Fruit fly (Drosophila melanogaster) whole organism, pupa: ENCODE measurements around the gene Notum.

Experiments used
- CG10348 ChIP-seq: fragments of 200-800 bp; sonication (Bioruptor generic); IDR thresholded peaks from 2 replicates; pipeline ENCODE4 v1.3.6; 2022; ENCODE audit warnings: missing biosample characterization, missing genetic modification characterization
- CG12605 ChIP-seq: fragments of 200-800 bp; sonication (Bioruptor generic); IDR thresholded peaks from 2 replicates; pipeline ENCODE4 v1.3.6; 2022; ENCODE audit warnings: missing biosample characterization, missing genetic modification characterization
- CG13204 ChIP-seq: fragments of 200-800 bp; sonication (Bioruptor generic); optimal IDR thresholded peaks from 2 replicates; lab custom pipeline; 2018; ENCODE audit warnings: missing biosample characterization, mild to moderate bottlenecking, missing genetic modification characterization, moderate library complexity
- CG14655 ChIP-seq: fragments of 200-800 bp; sonication (Bioruptor generic); optimal IDR thresholded peaks from 3 replicates; lab custom pipeline; 2017; ENCODE audit warnings: mild to moderate bottlenecking, missing biosample characterization, missing genetic modification reagents, missing genetic modification characterization
- CG15710 ChIP-seq: fragments of 200-800 bp; sonication (Bioruptor generic); optimal IDR thresholded peaks from 2 replicates; lab custom pipeline; 2018; ENCODE audit warnings: missing biosample characterization, mild to moderate bottlenecking, missing genetic modification characterization, moderate library complexity
- CG17806 ChIP-seq: fragments of 200-800 bp; sonication (Bioruptor generic); optimal IDR thresholded peaks from 2 replicates; lab custom pipeline; 2018; ENCODE audit warnings: missing biosample characterization, mild to moderate bottlenecking, missing genetic modification characterization, moderate library complexity
- CG32121 ChIP-seq: fragments of 200-800 bp; sonication (Bioruptor generic); IDR thresholded peaks from 2 replicates; pipeline ENCODE4 v1.3.6; 2022; ENCODE audit warnings: missing biosample characterization, missing genetic modification characterization
- CG34367 ChIP-seq: fragments of 200-800 bp; sonication (Bioruptor generic); optimal IDR thresholded peaks from 2 replicates; lab custom pipeline; 2018; ENCODE audit warnings: missing biosample characterization, mild to moderate bottlenecking, missing genetic modification characterization
- CG4496 ChIP-seq: fragments of 200-800 bp; sonication (Bioruptor generic); IDR thresholded peaks from 3 replicates; pipeline ENCODE4 v1.3.6; 2022; ENCODE audit warnings: missing biosample characterization, missing genetic modification characterization
- CG8159 ChIP-seq: fragments of 200-800 bp; sonication (Bioruptor generic); optimal IDR thresholded peaks from 3 replicates; lab custom pipeline; 2018; ENCODE audit warnings: missing biosample characterization, mild to moderate bottlenecking, missing genetic modification characterization, moderate library complexity
- CG8301 ChIP-seq: fragments of 200-800 bp; sonication (Bioruptor generic); optimal IDR thresholded peaks from 2 replicates; lab custom pipeline; 2018; ENCODE audit warnings: missing biosample characterization, mild to moderate bottlenecking, missing genetic modification characterization
- CG9948 ChIP-seq: fragments of 200-800 bp; sonication (Bioruptor generic); optimal IDR thresholded peaks from 2 replicates; lab custom pipeline; 2018; ENCODE audit warnings: missing biosample characterization, mild to moderate bottlenecking, missing genetic modification characterization, moderate library complexity
- D1 ChIP-seq: fragments of 200-800 bp; sonication (Bioruptor generic); optimal IDR thresholded peaks from 2 replicates; lab custom pipeline; 2018; ENCODE audit warnings: missing biosample characterization, mild to moderate bottlenecking, missing genetic modification characterization, moderate library complexity
- EcR ChIP-seq: fragments of 200-800 bp; sonication (Bioruptor generic); optimal IDR thresholded peaks from 3 replicates; lab custom pipeline; 2019; ENCODE audit warnings: missing biosample characterization, missing genetic modification characterization, mild to moderate bottlenecking, moderate library complexity, missing genetic modification reagents
- Ets98B ChIP-seq: fragments of 200-800 bp; sonication (Bioruptor generic); IDR thresholded peaks from 2 replicates; pipeline ENCODE4 v1.3.6; 2022; ENCODE audit warnings: missing biosample characterization, missing genetic modification characterization
- Pif1A ChIP-seq: fragments of 200-800 bp; sonication (Bioruptor generic); optimal IDR thresholded peaks from 3 replicates; lab custom pipeline; 2016; ENCODE audit warnings: missing biosample characterization, missing genetic modification characterization
- Pif1B ChIP-seq: fragments of 200-800 bp; sonication (Bioruptor generic); optimal IDR thresholded peaks from 3 replicates; lab custom pipeline; 2016; ENCODE audit warnings: missing biosample characterization, missing genetic modification characterization
- Snoo ChIP-seq: fragments of 200-800 bp; sonication (Bioruptor generic); optimal IDR thresholded peaks from 3 replicates; lab custom pipeline; 2017; ENCODE audit warnings: missing biosample characterization, mild to moderate bottlenecking, missing genetic modification characterization, inconsistent platforms
- fd96Ca ChIP-seq: fragments of 200-800 bp; sonication (Bioruptor generic); IDR thresholded peaks from 3 replicates; pipeline ENCODE4 v1.3.6; 2022; ENCODE audit warnings: missing biosample characterization, missing genetic modification characterization
- gl ChIP-seq: fragments of 200-800 bp; sonication (Bioruptor generic); optimal IDR thresholded peaks from 2 replicates; lab custom pipeline; 2018; ENCODE audit warnings: missing biosample characterization, mild to moderate bottlenecking, missing genetic modification characterization
- rn ChIP-seq: fragments of 200-800 bp; sonication (Bioruptor generic); IDR thresholded peaks from 2 replicates; pipeline ENCODE4 v1.3.6; 2022; ENCODE audit warnings: missing biosample characterization, missing genetic modification characterization

Gene Notum

DNA sequence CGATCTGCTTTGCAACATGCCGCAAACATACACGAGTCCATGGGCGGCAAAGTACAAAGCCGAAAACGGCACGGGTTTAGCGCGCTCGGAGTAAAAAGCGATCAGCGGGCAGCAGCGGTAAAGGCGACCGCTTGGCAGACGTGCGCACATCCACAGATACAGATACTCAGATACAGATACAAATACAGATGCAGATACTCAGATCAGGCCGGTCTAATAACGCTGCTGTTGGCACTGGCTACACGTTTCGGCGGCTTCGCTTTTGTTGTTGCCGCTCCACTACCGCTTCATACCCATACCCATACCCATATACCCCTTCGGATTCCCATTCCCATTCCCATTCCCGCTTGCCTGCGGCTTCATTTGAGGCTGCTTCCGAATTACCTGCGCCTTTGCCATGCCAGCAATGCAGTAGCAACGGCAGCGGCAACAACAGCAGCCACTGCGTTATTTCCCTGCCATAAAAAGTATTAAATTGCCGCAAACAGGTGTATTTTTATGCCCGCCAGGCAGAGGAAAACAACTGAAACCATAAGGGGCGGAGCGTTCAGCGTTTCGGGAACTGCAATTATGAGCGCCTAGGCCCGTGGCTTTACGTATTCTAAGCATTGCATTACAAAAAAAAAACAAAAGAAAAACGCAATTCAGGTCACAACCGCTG is 1.9 kb downstream of the Notum start:
- peak; percentile 52 for TF ChIP-seq CG13204 (GFP tag; lab: Kevin White, UChicago)
- no peak for TF ChIP-seq CG10348 (GFP tag; lab: Robert Waterston, UW)

DNA sequence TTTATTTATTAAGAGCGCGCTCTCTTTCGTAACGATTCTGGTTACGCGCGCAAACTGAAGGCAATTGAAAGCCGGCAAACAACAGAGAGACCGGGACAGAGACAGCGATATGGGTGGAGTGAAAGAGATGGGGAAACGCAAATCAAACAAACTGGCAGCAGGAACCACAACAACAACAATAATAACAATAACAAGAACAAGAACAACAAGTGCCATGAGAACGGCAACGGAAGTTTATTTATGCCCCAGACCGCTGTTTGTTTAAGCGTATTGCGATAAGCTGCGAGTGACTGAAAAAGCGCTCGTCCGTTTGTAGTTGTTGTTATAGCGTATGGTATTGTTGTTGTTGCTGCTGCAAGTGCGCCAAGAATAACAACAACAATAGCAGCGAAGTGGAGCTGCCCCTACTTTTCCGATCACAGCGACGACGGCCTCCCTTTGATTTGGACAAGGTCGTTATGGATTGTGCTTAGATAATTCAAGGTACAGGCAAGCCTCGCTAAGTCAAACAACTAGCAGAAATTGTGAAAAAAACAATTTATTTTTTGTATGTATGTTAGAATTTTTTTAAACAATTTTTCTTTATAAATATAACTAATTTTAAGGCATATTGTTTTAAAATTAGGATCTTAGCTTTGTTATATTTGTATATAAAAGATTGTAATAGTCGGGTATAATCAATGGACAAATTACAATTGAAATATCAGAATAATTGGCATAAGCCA is 2.9 kb downstream of the Notum start:
- TF ChIP-seq gl (tag; lab: Kevin White, UChicago) (peak; percentile 20), CG13204 (GFP tag; lab: Kevin White, UChicago) (peak; percentile 51), Ets98B (0 out of 2 replicates have a peak, but pooled peaks have one; percentile 16), CG8159 (no peak), CG14655 (peak; percentile 35), CG17806 (tag; lab: Kevin White, UChicago) (no peak), Snoo (tag; lab: Kevin White, UChicago) (peak; percentile 6), fd96Ca (GFP tag; lab: Robert Waterston, UW) (peak; percentile 54; the same call in 2 of the 3 replicates), CG34367 (tag; lab: Kevin White, UChicago) (peak; percentile 7), Pif1A (GFP tag; lab: Kevin White, UChicago) (peak; percentile 50), Pif1B (GFP tag; lab: Kevin White, UChicago) (peak; percentile 32), D1 (tag; lab: Kevin White, UChicago) (no peak)

DNA sequence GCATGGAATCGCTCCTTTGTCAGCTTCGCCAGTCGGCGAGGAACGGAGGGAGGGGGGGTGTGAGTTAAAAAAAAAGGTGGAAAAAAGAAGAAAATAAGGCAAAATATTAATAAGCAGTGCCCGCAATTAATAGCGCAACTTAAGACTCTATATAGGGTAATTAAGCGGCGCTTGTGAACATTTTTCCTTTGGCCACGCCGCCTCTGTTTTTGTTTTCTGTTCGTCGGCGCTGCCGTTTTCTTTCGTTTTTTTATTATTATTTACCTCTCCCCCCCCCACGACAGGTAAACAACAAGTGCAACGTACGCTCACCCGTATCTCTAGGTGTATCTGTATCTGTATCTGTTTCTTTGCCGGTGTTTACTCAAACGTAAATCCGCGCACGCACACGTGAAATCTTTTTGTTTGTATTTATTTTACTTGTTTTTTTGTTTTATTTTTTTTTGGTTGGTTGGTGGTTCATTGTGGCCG is 3.9 kb downstream of the Notum start:
- TF ChIP-seq CG8159 (peak; percentile 72), CG17806 (tag; lab: Kevin White, UChicago) (peak; percentile 57), CG8301 (tag; lab: Kevin White, UChicago) (peak; percentile 38), Pif1B (GFP tag; lab: Kevin White, UChicago) (peak; percentile 54), CG9948 (peak; percentile 33), fd96Ca (GFP tag; lab: Robert Waterston, UW) (peak; percentile 93), Pif1A (GFP tag; lab: Kevin White, UChicago) (peak; percentile 69), Ets98B (peak; percentile 86), gl (tag; lab: Kevin White, UChicago) (peak; percentile 23), CG32121 (GFP tag; lab: Robert Waterston, UW) (peak; percentile 84), CG34367 (tag; lab: Kevin White, UChicago) (peak; percentile 3), CG4496 (GFP tag; lab: Robert Waterston, UW) (peak; percentile 90), CG15710 (tag; lab: Kevin White, UChicago) (peak; percentile 67), EcR (GFP tag; lab: Kevin White, UChicago) (peak; percentile 77), D1 (tag; lab: Kevin White, UChicago) (no peak), CG12605 (GFP tag; lab: Robert Waterston, UW) (peak; percentile 56; the same call in 1 of the 2 replicates), CG13204 (GFP tag; lab: Kevin White, UChicago) (peak; percentile 39), rn (GFP tag; lab: Robert Waterston, UW) (peak; percentile 48; the same call in 1 of the 2 replicates), Snoo (tag; lab: Kevin White, UChicago) (peak; percentile 46), CG14655 (peak; percentile 55), CG10348 (GFP tag; lab: Robert Waterston, UW) (0 out of 2 replicates have a peak, but pooled peaks have one; percentile 6)

DNA sequence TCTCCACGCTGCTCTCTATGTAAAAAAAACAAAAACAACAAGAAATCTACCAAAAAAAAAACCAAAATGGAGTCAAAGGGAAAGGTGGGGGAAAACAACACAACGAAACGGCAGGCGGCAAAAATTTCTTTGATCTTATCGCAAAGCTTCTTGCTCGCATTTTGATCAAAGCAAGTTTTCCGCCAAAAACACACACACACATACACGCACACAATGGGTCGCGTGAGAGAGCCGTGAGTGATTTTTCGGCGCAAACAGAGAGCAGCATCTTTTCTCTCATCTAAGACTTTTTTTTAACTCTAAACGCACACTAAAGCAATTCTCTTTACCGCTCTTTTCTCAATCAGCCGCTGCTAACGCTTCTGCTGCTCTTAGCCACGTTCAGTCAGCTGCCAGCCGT is 5.6 kb downstream of the Notum start:
- TF ChIP-seq CG13204 (GFP tag; lab: Kevin White, UChicago) (no peak), Pif1B (GFP tag; lab: Kevin White, UChicago) (no peak), CG9948 (no peak), CG8301 (tag; lab: Kevin White, UChicago) (no peak), CG15710 (tag; lab: Kevin White, UChicago) (no peak), CG17806 (tag; lab: Kevin White, UChicago) (no peak), gl (tag; lab: Kevin White, UChicago) (no peak), CG10348 (GFP tag; lab: Robert Waterston, UW) (no peak), CG32121 (GFP tag; lab: Robert Waterston, UW) (no peak), Ets98B (no peak), CG8159 (no peak), CG12605 (GFP tag; lab: Robert Waterston, UW) (no peak), rn (GFP tag; lab: Robert Waterston, UW) (no peak), fd96Ca (GFP tag; lab: Robert Waterston, UW) (no peak), D1 (tag; lab: Kevin White, UChicago) (no peak), EcR (GFP tag; lab: Kevin White, UChicago) (no peak), CG4496 (GFP tag; lab: Robert Waterston, UW) (no peak), CG14655 (no peak), Snoo (tag; lab: Kevin White, UChicago) (no peak)

DNA sequence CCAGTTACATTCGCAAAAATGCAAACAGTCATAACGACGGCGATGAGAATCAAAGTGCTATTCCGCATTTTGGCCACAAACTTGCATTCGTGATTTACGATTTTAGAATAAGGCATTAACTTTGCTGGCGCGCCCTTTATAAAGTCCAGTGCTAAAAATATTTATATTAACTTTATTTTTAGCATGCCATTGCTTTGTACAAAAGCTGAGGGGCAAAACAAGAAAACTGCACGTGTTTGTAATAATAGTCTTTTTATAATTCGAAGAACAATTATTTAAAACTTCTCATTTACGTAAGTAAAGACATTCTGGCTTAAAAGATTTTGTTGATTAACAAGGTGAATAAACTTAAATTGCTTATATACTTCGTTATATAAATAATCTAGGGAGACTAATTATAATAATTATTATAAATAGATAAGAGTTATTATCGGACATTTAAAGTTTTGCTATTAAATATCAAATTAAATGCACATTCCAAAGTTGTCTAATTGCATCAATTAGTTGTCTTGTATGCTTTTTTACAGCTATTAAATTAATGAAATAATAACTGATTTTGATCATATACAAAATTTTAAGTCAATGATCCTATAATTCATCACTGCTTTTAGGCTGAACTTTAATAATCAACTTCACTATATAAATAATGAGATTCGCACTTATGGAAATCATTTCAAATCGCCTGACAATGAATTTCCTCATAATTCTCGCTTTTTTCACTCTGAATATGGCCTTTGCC is 10.0 kb downstream of the Notum start, which contains the start of the genes CG42717 and CG42716:
CG42717 (minus strand) TSS at position 101 of the 739 bp plus-strand sequence.
CG42716 (plus strand) TSS at position 689 of the 739 bp plus-strand sequence.
- TF ChIP-seq CG10348 (GFP tag; lab: Robert Waterston, UW) (no peak), CG32121 (GFP tag; lab: Robert Waterston, UW) (no peak), CG12605 (GFP tag; lab: Robert Waterston, UW) (no peak), D1 (tag; lab: Kevin White, UChicago) (no peak), gl (tag; lab: Kevin White, UChicago) (no peak), CG8159 (no peak), rn (GFP tag; lab: Robert Waterston, UW) (no peak), CG34367 (tag; lab: Kevin White, UChicago) (no peak), CG17806 (tag; lab: Kevin White, UChicago) (no peak), Pif1B (GFP tag; lab: Kevin White, UChicago) (no peak), CG4496 (GFP tag; lab: Robert Waterston, UW) (no peak), Snoo (tag; lab: Kevin White, UChicago) (no peak), EcR (GFP tag; lab: Kevin White, UChicago) (no peak), fd96Ca (GFP tag; lab: Robert Waterston, UW) (no peak), CG13204 (GFP tag; lab: Kevin White, UChicago) (no peak)
